Worm (Caenorhabditis elegans): Measurements from ENCODE around the gene old-1.

ce11 chrII:9827852-9828251 is 40.7 kb downstream of the old-1 start, which contains the start of gene eyg-1:
- TF ChIP-seq lsy-2 (tag; optimal IDR thresholded peaks at IDR 0.05) (no peak), nhr-76 (tag; optimal IDR thresholded peaks at IDR 0.05) (no peak), tbx-8 (GFP tag; optimal IDR thresholded peaks at IDR 0.05) (no peak), unc-62 (GFP tag; optimal IDR thresholded peaks at IDR 0.05) (no peak)
